Worm (Caenorhabditis elegans): ENCODE results near the gene pigb-1.
A peak's percentile ranks its signal among the peaks of the same experiment; 100 is the strongest.

pigb-1 gene

ce11 chrII:5022381-5022855 lies 29.5 kb upstream of the pigb-1 start, which contains the start of the genes nsy-1 and F59A6.13:
nsy-1 (plus strand) TSS chrII:5022757.
F59A6.13 (plus strand) TSS chrII:5022805.
- TF ChIP-seq med-1 (GFP tag; optimal IDR thresholded peaks at IDR 0.05; ENCODE audit: insufficient read depth), result no peak
- no peak for TF ChIP-seq ztf-29 (GFP tag; IDR thresholded peaks at IDR 0.05)
- TF ChIP-seq ref-1 (GFP tag; conservative IDR thresholded peaks at IDR 0.05), result no peak
- no peak for TF ChIP-seq tab-1 (GFP tag; IDR thresholded peaks at IDR 0.05)
- TF ChIP-seq T22C8.4 (GFP tag; IDR thresholded peaks at IDR 0.05), result no peak
- TF ChIP-seq ztf-23 (GFP tag; IDR thresholded peaks at IDR 0.05), result no peak
- no peak for TF ChIP-seq cog-1 (tag; optimal IDR thresholded peaks at IDR 0.05)
- TF ChIP-seq klf-2 (GFP tag; conservative IDR thresholded peaks at IDR 0.05), result no peak
- TF ChIP-seq flt-1 (GFP tag; IDR thresholded peaks at IDR 0.05), result no peak

- TF ChIP-seq klf-2 (GFP tag; conservative IDR thresholded peaks at IDR 0.05), result no peak
- TF ChIP-seq cog-1 (tag; optimal IDR thresholded peaks at IDR 0.05), result no peak
- no peak for TF ChIP-seq ztf-29 (GFP tag; IDR thresholded peaks at IDR 0.05)
- no peak for TF ChIP-seq ref-1 (GFP tag; conservative IDR thresholded peaks at IDR 0.05)
- TF ChIP-seq med-1 (GFP tag; optimal IDR thresholded peaks at IDR 0.05; ENCODE audit: insufficient read depth), result no peak
- TF ChIP-seq flt-1 (GFP tag; IDR thresholded peaks at IDR 0.05), result no peak
- TF ChIP-seq T22C8.4 (GFP tag; IDR thresholded peaks at IDR 0.05), result no peak
- no peak for TF ChIP-seq tab-1 (GFP tag; IDR thresholded peaks at IDR 0.05)
- no peak for TF ChIP-seq ztf-23 (GFP tag; IDR thresholded peaks at IDR 0.05)
Observed at ce11 chrII:5021518-5021917, 28.6 kb upstream of the pigb-1 start.

- TF ChIP-seq ztf-23 (GFP tag; IDR thresholded peaks at IDR 0.05) (no peak), ztf-29 (GFP tag; IDR thresholded peaks at IDR 0.05) (no peak), tab-1 (GFP tag; IDR thresholded peaks at IDR 0.05) (no peak), T22C8.4 (GFP tag; IDR thresholded peaks at IDR 0.05) (no peak), cog-1 (tag; optimal IDR thresholded peaks at IDR 0.05) (no peak)
Observed at ce11 chrII:5020513-5021081, 27.7 kb upstream of the pigb-1 start.

ce11 chrII:5019389-5020108 lies 26.7 kb upstream of the pigb-1 start:
- no peak for TF ChIP-seq ref-1 (GFP tag; conservative IDR thresholded peaks at IDR 0.05)
- TF ChIP-seq cog-1 (tag; optimal IDR thresholded peaks at IDR 0.05), result no peak
- no peak for TF ChIP-seq tab-1 (GFP tag; IDR thresholded peaks at IDR 0.05)
- TF ChIP-seq T22C8.4 (GFP tag; IDR thresholded peaks at IDR 0.05), result no peak
- no peak for TF ChIP-seq med-1 (GFP tag; optimal IDR thresholded peaks at IDR 0.05; ENCODE audit: insufficient read depth)
- no peak for TF ChIP-seq flt-1 (GFP tag; IDR thresholded peaks at IDR 0.05)
- no peak for TF ChIP-seq klf-2 (GFP tag; conservative IDR thresholded peaks at IDR 0.05)

ce11 chrII:5018578-5018977 lies 25.7 kb upstream of the pigb-1 start:
- TF ChIP-seq med-1 (GFP tag; optimal IDR thresholded peaks at IDR 0.05; ENCODE audit: insufficient read depth), result no peak
- no peak for TF ChIP-seq ref-1 (GFP tag; conservative IDR thresholded peaks at IDR 0.05)
- TF ChIP-seq tab-1 (GFP tag; IDR thresholded peaks at IDR 0.05), result no peak
- no peak for TF ChIP-seq ztf-29 (GFP tag; IDR thresholded peaks at IDR 0.05)

- TF ChIP-seq ztf-29 (GFP tag; IDR thresholded peaks at IDR 0.05), result 0 out of 2 replicates have a peak, but pooled peaks have one; percentile 19
- TF ChIP-seq tab-1 (GFP tag; IDR thresholded peaks at IDR 0.05), result no peak
Observed at ce11 chrII:5016977-5017585, 24.2 kb upstream of the pigb-1 start.

- no peak for TF ChIP-seq cog-1 (tag; optimal IDR thresholded peaks at IDR 0.05)
- no peak for TF ChIP-seq med-1 (GFP tag; optimal IDR thresholded peaks at IDR 0.05; ENCODE audit: insufficient read depth)
- TF ChIP-seq flt-1 (GFP tag; IDR thresholded peaks at IDR 0.05), result no peak
- TF ChIP-seq ztf-23 (GFP tag; IDR thresholded peaks at IDR 0.05), result no peak
- no peak for TF ChIP-seq klf-2 (GFP tag; conservative IDR thresholded peaks at IDR 0.05)
- TF ChIP-seq tab-1 (GFP tag; IDR thresholded peaks at IDR 0.05), result no peak
- TF ChIP-seq ref-1 (GFP tag; conservative IDR thresholded peaks at IDR 0.05), result no peak
- TF ChIP-seq ztf-29 (GFP tag; IDR thresholded peaks at IDR 0.05), result no peak
- no peak for TF ChIP-seq T22C8.4 (GFP tag; IDR thresholded peaks at IDR 0.05)
Observed at ce11 chrII:5016144-5016543, 23.3 kb upstream of the pigb-1 start.

ce11 chrII:5014399-5014798 lies 21.5 kb upstream of the pigb-1 start, which contains the start of gene F59A6.2:
F59A6.2 (plus strand) TSS chrII:5014699.
- TF ChIP-seq klf-2 (GFP tag; conservative IDR thresholded peaks at IDR 0.05) (no peak), med-1 (GFP tag; optimal IDR thresholded peaks at IDR 0.05; ENCODE audit: insufficient read depth) (no peak), tab-1 (GFP tag; IDR thresholded peaks at IDR 0.05) (no peak)

ce11 chrII:5011978-5012377 lies 19.1 kb upstream of the pigb-1 start, which contains the start of gene F59A6.12:
F59A6.12 (minus strand) TSS chrII:5012078.
- TF ChIP-seq ref-1 (GFP tag; conservative IDR thresholded peaks at IDR 0.05) (no peak), tab-1 (GFP tag; IDR thresholded peaks at IDR 0.05) (no peak), klf-2 (GFP tag; conservative IDR thresholded peaks at IDR 0.05) (no peak), flt-1 (GFP tag; IDR thresholded peaks at IDR 0.05) (no peak), ztf-29 (GFP tag; IDR thresholded peaks at IDR 0.05) (no peak), med-1 (GFP tag; optimal IDR thresholded peaks at IDR 0.05; ENCODE audit: insufficient read depth) (no peak), cog-1 (tag; optimal IDR thresholded peaks at IDR 0.05) (no peak), T22C8.4 (GFP tag; IDR thresholded peaks at IDR 0.05) (no peak), ztf-23 (GFP tag; IDR thresholded peaks at IDR 0.05) (no peak)

- TF ChIP-seq med-1 (GFP tag; optimal IDR thresholded peaks at IDR 0.05; ENCODE audit: insufficient read depth) (no peak), ztf-23 (GFP tag; IDR thresholded peaks at IDR 0.05) (no peak), ztf-29 (GFP tag; IDR thresholded peaks at IDR 0.05) (no peak), cog-1 (tag; optimal IDR thresholded peaks at IDR 0.05) (no peak), tab-1 (GFP tag; IDR thresholded peaks at IDR 0.05) (no peak), ref-1 (GFP tag; conservative IDR thresholded peaks at IDR 0.05) (no peak), flt-1 (GFP tag; IDR thresholded peaks at IDR 0.05) (no peak), klf-2 (GFP tag; conservative IDR thresholded peaks at IDR 0.05) (no peak), T22C8.4 (GFP tag; IDR thresholded peaks at IDR 0.05) (no peak)
Observed at ce11 chrII:5008033-5008432, 15.2 kb upstream of the pigb-1 start, which contains the start of gene F59A6.3. F59A6.3 (plus strand) TSS chrII:5008333.
